Worm (Caenorhabditis elegans): Measurements from ENCODE around the gene taf-9.

The taf-9 gene

ce11 chrIII:13625650-13626430 is 1.8 kb downstream of the taf-9 start:
- TF ChIP-seq ztf-29 (GFP tag; IDR thresholded peaks at IDR 0.05) = no peak
- no peak for TF ChIP-seq med-1 (GFP tag; optimal IDR thresholded peaks at IDR 0.05; ENCODE audit: insufficient read depth)
- TF ChIP-seq tab-1 (GFP tag; IDR thresholded peaks at IDR 0.05) = no peak
- no peak for TF ChIP-seq ref-1 (GFP tag; conservative IDR thresholded peaks at IDR 0.05)
- peak; percentile 16; the same call in 1 of the 2 replicates for TF ChIP-seq T22C8.4 (GFP tag; IDR thresholded peaks at IDR 0.05)
- no peak for TF ChIP-seq ztf-23 (GFP tag; IDR thresholded peaks at IDR 0.05)
- TF ChIP-seq klf-2 (GFP tag; conservative IDR thresholded peaks at IDR 0.05) = no peak
- TF ChIP-seq flt-1 (GFP tag; IDR thresholded peaks at IDR 0.05) = 0 out of 2 replicates have a peak, but pooled peaks have one; percentile 60
- TF ChIP-seq cog-1 (tag; optimal IDR thresholded peaks at IDR 0.05) = no peak

DNA sequence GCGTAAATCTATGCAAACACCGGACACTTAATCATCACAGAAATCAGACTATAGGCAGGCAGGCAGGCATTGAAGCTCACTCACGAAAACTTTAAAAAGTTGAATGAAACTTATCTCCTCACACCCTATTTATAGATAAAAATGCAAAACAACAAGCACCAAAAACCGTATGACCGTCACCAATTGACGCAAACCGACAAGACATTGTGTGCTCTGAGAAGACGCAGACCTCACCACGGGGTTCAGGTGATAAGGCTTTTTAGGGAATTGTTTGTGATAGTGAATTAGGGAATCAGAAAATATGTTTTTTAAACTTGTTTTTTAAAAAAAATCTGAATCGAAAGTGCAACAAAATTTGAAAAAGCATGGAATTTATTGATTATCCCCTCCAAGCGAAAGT is 2.6 kb downstream of the taf-9 start, which contains the start of gene T12D8.5:
TSS of gene T12D8.5 (minus strand) at position 95 of the 400 bp plus-strand sequence.
- TF ChIP-seq klf-2 (GFP tag; conservative IDR thresholded peaks at IDR 0.05) (no peak), tab-1 (GFP tag; IDR thresholded peaks at IDR 0.05) (no peak), T22C8.4 (GFP tag; IDR thresholded peaks at IDR 0.05) (no peak), cog-1 (tag; optimal IDR thresholded peaks at IDR 0.05) (no peak), ztf-29 (GFP tag; IDR thresholded peaks at IDR 0.05) (no peak), ztf-23 (GFP tag; IDR thresholded peaks at IDR 0.05) (no peak), flt-1 (GFP tag; IDR thresholded peaks at IDR 0.05) (no peak), ref-1 (GFP tag; conservative IDR thresholded peaks at IDR 0.05) (no peak), med-1 (GFP tag; optimal IDR thresholded peaks at IDR 0.05; ENCODE audit: insufficient read depth) (no peak)

DNA sequence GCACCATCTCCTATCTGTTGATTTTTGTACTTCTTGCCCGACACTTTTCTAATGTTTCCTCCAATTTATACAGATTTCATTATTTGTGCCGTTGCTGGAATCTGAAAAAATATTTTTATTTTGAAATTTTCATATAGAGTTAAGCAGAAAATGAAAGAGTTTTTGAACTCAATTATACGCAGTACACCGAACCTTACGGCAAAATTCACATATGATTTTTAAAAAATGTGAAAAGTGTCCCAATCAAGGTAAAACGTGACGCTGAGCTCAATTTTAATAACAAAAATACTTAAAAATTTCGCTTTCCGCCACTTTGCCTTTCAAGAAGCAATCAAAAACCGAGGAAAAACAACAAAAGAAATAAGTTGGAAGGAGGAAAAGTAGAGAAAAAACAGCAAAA is 6.6 kb downstream of the taf-9 start, which contains the start of gene arrd-17:
TSS of gene arrd-17 (minus strand) at position 101 of the 400 bp plus-strand sequence.
- TF ChIP-seq ztf-23 (GFP tag; IDR thresholded peaks at IDR 0.05) (no peak), ref-1 (GFP tag; conservative IDR thresholded peaks at IDR 0.05) (no peak), tab-1 (GFP tag; IDR thresholded peaks at IDR 0.05) (no peak), klf-2 (GFP tag; conservative IDR thresholded peaks at IDR 0.05) (no peak), flt-1 (GFP tag; IDR thresholded peaks at IDR 0.05) (no peak), ztf-29 (GFP tag; IDR thresholded peaks at IDR 0.05) (no peak), med-1 (GFP tag; optimal IDR thresholded peaks at IDR 0.05; ENCODE audit: insufficient read depth) (no peak), cog-1 (tag; optimal IDR thresholded peaks at IDR 0.05) (no peak), T22C8.4 (GFP tag; IDR thresholded peaks at IDR 0.05) (no peak)

DNA sequence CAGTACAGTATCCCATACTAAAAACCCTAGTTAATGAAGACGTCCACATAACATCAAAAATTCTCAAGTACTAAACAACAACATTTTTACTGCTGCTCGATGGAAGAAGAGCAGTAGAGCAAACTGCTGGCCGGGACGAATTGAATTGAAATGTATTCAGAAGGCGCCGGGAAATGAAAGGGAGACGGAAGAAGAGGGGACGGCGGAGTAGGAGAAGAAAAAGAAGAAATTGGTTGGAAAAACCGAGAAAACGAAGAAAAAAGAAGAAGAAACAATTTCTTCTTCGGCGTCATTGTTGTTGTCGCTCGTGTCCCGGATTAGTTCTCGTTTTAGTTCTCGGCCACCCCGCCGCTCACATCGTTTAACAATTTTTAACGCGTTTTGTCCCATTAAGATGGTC is 9.8 kb downstream of the taf-9 start:
- no peak for TF ChIP-seq flt-1 (GFP tag; IDR thresholded peaks at IDR 0.05)
- TF ChIP-seq ztf-29 (GFP tag; IDR thresholded peaks at IDR 0.05) = no peak
- TF ChIP-seq med-1 (GFP tag; optimal IDR thresholded peaks at IDR 0.05; ENCODE audit: insufficient read depth) = no peak
- no peak for TF ChIP-seq klf-2 (GFP tag; conservative IDR thresholded peaks at IDR 0.05)
- no peak for TF ChIP-seq tab-1 (GFP tag; IDR thresholded peaks at IDR 0.05)
- no peak for TF ChIP-seq ztf-23 (GFP tag; IDR thresholded peaks at IDR 0.05)
- TF ChIP-seq cog-1 (tag; optimal IDR thresholded peaks at IDR 0.05) = no peak

- TF ChIP-seq flt-1 (GFP tag; IDR thresholded peaks at IDR 0.05) (no peak), cog-1 (tag; optimal IDR thresholded peaks at IDR 0.05) (no peak), klf-2 (GFP tag; conservative IDR thresholded peaks at IDR 0.05) (no peak), ztf-29 (GFP tag; IDR thresholded peaks at IDR 0.05) (no peak), T22C8.4 (GFP tag; IDR thresholded peaks at IDR 0.05) (no peak), tab-1 (GFP tag; IDR thresholded peaks at IDR 0.05) (no peak), med-1 (GFP tag; optimal IDR thresholded peaks at IDR 0.05; ENCODE audit: insufficient read depth) (no peak), ztf-23 (GFP tag; IDR thresholded peaks at IDR 0.05) (no peak), ref-1 (GFP tag; conservative IDR thresholded peaks at IDR 0.05) (no peak)
These were observed 11.2 kb downstream of the taf-9 start for ce11 chrIII:13635235-13635634.

DNA sequence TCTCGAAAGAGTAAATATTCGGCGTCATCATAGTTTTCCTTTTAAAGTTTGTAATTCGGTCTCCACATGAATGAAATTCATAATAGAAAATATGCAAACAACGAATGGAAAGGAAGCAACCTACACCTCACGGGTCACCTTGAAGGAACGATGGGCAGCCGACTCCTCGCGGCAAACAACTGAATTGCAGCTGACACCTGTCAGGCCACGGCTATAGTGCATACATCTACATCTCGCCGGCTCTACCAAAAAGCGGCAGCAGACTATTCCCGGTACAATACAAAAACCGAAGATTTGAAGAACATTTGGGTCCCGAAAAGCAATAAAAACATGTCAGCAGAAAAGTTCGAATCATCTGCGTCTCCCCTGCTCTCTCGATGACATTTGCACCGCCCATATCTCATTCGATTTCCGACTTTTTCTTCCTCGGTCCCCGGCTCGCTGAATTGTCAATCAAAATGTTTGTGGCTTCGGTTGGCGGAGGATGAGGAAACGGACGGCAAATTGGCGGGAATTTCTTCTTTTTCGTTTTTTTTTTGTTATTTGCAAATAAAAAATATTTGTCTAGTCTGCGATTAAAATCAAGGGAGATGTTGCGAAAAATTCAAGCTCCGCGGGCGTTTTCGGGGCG is 11.8 kb downstream of the taf-9 start:
- TF ChIP-seq ztf-29 (GFP tag; IDR thresholded peaks at IDR 0.05) (no peak), med-1 (GFP tag; optimal IDR thresholded peaks at IDR 0.05; ENCODE audit: insufficient read depth) (no peak), cog-1 (tag; optimal IDR thresholded peaks at IDR 0.05) (no peak), klf-2 (GFP tag; conservative IDR thresholded peaks at IDR 0.05) (no peak), ztf-23 (GFP tag; IDR thresholded peaks at IDR 0.05) (no peak), T22C8.4 (GFP tag; IDR thresholded peaks at IDR 0.05) (no peak), ref-1 (GFP tag; conservative IDR thresholded peaks at IDR 0.05) (no peak), flt-1 (GFP tag; IDR thresholded peaks at IDR 0.05) (no peak), tab-1 (GFP tag; IDR thresholded peaks at IDR 0.05) (no peak)

- TF ChIP-seq klf-2 (GFP tag; conservative IDR thresholded peaks at IDR 0.05) = no peak
- no peak for TF ChIP-seq ztf-23 (GFP tag; IDR thresholded peaks at IDR 0.05)
- TF ChIP-seq ref-1 (GFP tag; conservative IDR thresholded peaks at IDR 0.05) = no peak
These were observed 13.6 kb downstream of the taf-9 start for ce11 chrIII:13637681-13638080.

DNA sequence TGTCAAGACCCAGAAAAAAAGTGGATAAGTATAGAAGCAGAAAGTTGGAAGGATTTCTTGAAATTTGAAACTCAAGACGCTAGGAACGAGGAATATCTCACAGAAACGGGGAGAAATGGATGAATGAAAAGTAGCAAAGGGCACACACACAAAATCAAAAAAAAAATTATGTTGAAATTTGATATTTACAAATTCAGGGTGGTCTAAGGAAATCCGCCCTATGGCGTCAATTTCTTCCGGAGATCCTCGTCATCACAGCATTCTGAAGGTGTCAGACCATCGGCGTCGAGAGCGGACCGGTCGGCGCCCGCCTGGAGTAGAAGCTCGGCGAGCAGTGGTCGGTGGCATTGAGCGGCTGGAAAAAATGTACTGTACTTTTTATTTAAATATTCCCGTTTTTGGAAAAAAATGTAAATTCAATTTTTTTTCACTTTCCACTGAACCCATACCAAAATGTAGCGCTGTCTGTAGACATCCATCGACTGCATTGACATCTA is 16.0 kb downstream of the taf-9 start:
- TF ChIP-seq ztf-23 (GFP tag; IDR thresholded peaks at IDR 0.05) = no peak
- no peak for TF ChIP-seq flt-1 (GFP tag; IDR thresholded peaks at IDR 0.05)
- TF ChIP-seq T22C8.4 (GFP tag; IDR thresholded peaks at IDR 0.05) = no peak
- no peak for TF ChIP-seq med-1 (GFP tag; optimal IDR thresholded peaks at IDR 0.05; ENCODE audit: insufficient read depth)
- TF ChIP-seq klf-2 (GFP tag; conservative IDR thresholded peaks at IDR 0.05) = no peak
- TF ChIP-seq cog-1 (tag; optimal IDR thresholded peaks at IDR 0.05) = no peak
- TF ChIP-seq ref-1 (GFP tag; conservative IDR thresholded peaks at IDR 0.05) = no peak
- TF ChIP-seq tab-1 (GFP tag; IDR thresholded peaks at IDR 0.05) = no peak
- no peak for TF ChIP-seq ztf-29 (GFP tag; IDR thresholded peaks at IDR 0.05)

ce11 chrIII:13640869-13641268 is 16.8 kb downstream of the taf-9 start:
- no peak for TF ChIP-seq tab-1 (GFP tag; IDR thresholded peaks at IDR 0.05)
- TF ChIP-seq med-1 (GFP tag; optimal IDR thresholded peaks at IDR 0.05; ENCODE audit: insufficient read depth) = no peak
- TF ChIP-seq klf-2 (GFP tag; conservative IDR thresholded peaks at IDR 0.05) = no peak
- TF ChIP-seq T22C8.4 (GFP tag; IDR thresholded peaks at IDR 0.05) = no peak
- no peak for TF ChIP-seq ztf-23 (GFP tag; IDR thresholded peaks at IDR 0.05)
- no peak for TF ChIP-seq ztf-29 (GFP tag; IDR thresholded peaks at IDR 0.05)
- no peak for TF ChIP-seq cog-1 (tag; optimal IDR thresholded peaks at IDR 0.05)

Data from whole organism, midembryonic.